Worm (Caenorhabditis elegans): ENCODE results near the gene K02E10.7.

ce11 chrX:2471303-2471702, 37.0 kb downstream of the K02E10.7 start, which contains the start of gene R04B3.1:
- TF ChIP-seq F49E8.2 (tag; optimal IDR thresholded peaks at IDR 0.05; ENCODE audit: insufficient read depth) (no peak), him-1 (tag; optimal IDR thresholded peaks at IDR 0.05) (no peak)
